Fruit fly (Drosophila melanogaster) whole organism, embryonic: ENCODE data around the gene Pif1A.

Source experiments
- BEAF-32 ChIP-seq: fragments of 200-800 bp; sonication (Bioruptor generic); optimal IDR thresholded peaks from 3 replicates; lab custom pipeline; 2017; ENCODE audit warnings: missing biosample characterization, missing genetic modification characterization, mild to moderate bottlenecking, moderate library complexity, missing genetic modification reagents
- CG10267 ChIP-seq: fragments of 200-800 bp; sonication (Bioruptor generic); optimal IDR thresholded peaks from 2 replicates; lab custom pipeline; 2018; ENCODE audit warnings: missing biosample characterization, mild to moderate bottlenecking, missing genetic modification characterization, moderate library complexity
- CG10431 ChIP-seq: fragments of 200-800 bp; sonication (Bioruptor generic); optimal IDR thresholded peaks from 3 replicates; lab custom pipeline; 2018; ENCODE audit warnings: missing biosample characterization, mild to moderate bottlenecking, missing genetic modification characterization
- CG10543 ChIP-seq: fragments of 200-800 bp; sonication (Bioruptor generic); optimal IDR thresholded peaks from 3 replicates; lab custom pipeline; 2017; ENCODE audit warnings: missing biosample characterization, mild to moderate bottlenecking, missing genetic modification characterization, moderate library complexity
- CG11504 ChIP-seq: fragments of 200-800 bp; sonication (Bioruptor generic); optimal IDR thresholded peaks from 3 replicates; lab custom pipeline; 2019; ENCODE audit warnings: missing biosample characterization, mild to moderate bottlenecking, missing genetic modification characterization, moderate library complexity
- CG12391 ChIP-seq: fragments of 200-800 bp; sonication (Bioruptor generic); optimal IDR thresholded peaks from 3 replicates; lab custom pipeline; 2018; ENCODE audit warnings: missing biosample characterization, mild to moderate bottlenecking, missing genetic modification characterization, moderate library complexity
- CG12769 ChIP-seq: fragments of 200-800 bp; sonication (Bioruptor generic); optimal IDR thresholded peaks from 2 replicates; lab custom pipeline; 2019; ENCODE audit warnings: missing biosample characterization, mild to moderate bottlenecking, missing genetic modification characterization, moderate library complexity
- CG12942 ChIP-seq: fragments of 200-800 bp; sonication (Bioruptor generic); optimal IDR thresholded peaks from 3 replicates; lab custom pipeline; 2016; ENCODE audit warnings: missing biosample characterization, missing genetic modification characterization
- CG13296 ChIP-seq: fragments of 200-800 bp; sonication (Bioruptor generic); optimal IDR thresholded peaks from 3 replicates; lab custom pipeline; 2018; ENCODE audit warnings: missing biosample characterization, mild to moderate bottlenecking, missing genetic modification characterization
- CG13894 ChIP-seq: fragments of 200-800 bp; sonication (Bioruptor generic); optimal IDR thresholded peaks from 3 replicates; lab custom pipeline; 2018; ENCODE audit warnings: missing biosample characterization, mild to moderate bottlenecking, missing genetic modification characterization, moderate library complexity
- CG14710 ChIP-seq: fragments of 200-800 bp; sonication (Bioruptor generic); optimal IDR thresholded peaks from 3 replicates; lab custom pipeline; 2019; ENCODE audit warnings: missing biosample characterization, mild to moderate bottlenecking, missing genetic modification characterization, moderate library complexity
- CG1602 ChIP-seq: fragments of 200-800 bp; sonication (Bioruptor generic); optimal IDR thresholded peaks from 3 replicates; lab custom pipeline; 2016; ENCODE audit warnings: missing biosample characterization, missing genetic modification characterization
- CG17328 ChIP-seq: fragments of 200-800 bp; sonication (Bioruptor generic); IDR thresholded peaks from 2 replicates; pipeline ENCODE4 v1.3.6; 2022; ENCODE audit warnings: missing biosample characterization, missing genetic modification characterization
- CG17385 ChIP-seq: fragments of 200-800 bp; sonication (Bioruptor generic); optimal IDR thresholded peaks from 3 replicates; lab custom pipeline; 2018; ENCODE audit warnings: missing biosample characterization, mild to moderate bottlenecking, missing genetic modification characterization
- CG17802 ChIP-seq: fragments of 200-800 bp; sonication (Bioruptor generic); optimal IDR thresholded peaks from 2 replicates; lab custom pipeline; 2018; ENCODE audit warnings: missing biosample characterization, mild to moderate bottlenecking, missing genetic modification characterization, moderate library complexity
- CG18764 ChIP-seq: fragments of 200-800 bp; sonication (Bioruptor generic); optimal IDR thresholded peaks from 3 replicates; lab custom pipeline; 2016; ENCODE audit warnings: missing biosample characterization, missing genetic modification characterization
- CG34376 ChIP-seq: fragments of 200-800 bp; sonication (Bioruptor generic); optimal IDR thresholded peaks from 2 replicates; lab custom pipeline; 2018; ENCODE audit warnings: missing biosample characterization, mild to moderate bottlenecking, missing genetic modification characterization
- CG42726 ChIP-seq: fragments of 200-800 bp; sonication (Bioruptor generic); IDR thresholded peaks from 2 replicates; pipeline ENCODE4 v1.3.6; 2022; ENCODE audit warnings: missing biosample characterization, missing genetic modification characterization; ENCODE audit not compliant: partially characterized antibody
- CG4282 ChIP-seq: fragments of 200-800 bp; sonication (Bioruptor generic); optimal IDR thresholded peaks from 2 replicates; lab custom pipeline; 2016; ENCODE audit warnings: missing biosample characterization, missing genetic modification characterization
- CG7928 ChIP-seq: fragments of 200-800 bp; sonication (Bioruptor generic); optimal IDR thresholded peaks from 2 replicates; lab custom pipeline; 2017; ENCODE audit warnings: missing biosample characterization, mild to moderate bottlenecking, missing genetic modification characterization
- CG8089 ChIP-seq: fragments of 200-800 bp; sonication (Bioruptor generic); optimal IDR thresholded peaks from 3 replicates; lab custom pipeline; 2016; ENCODE audit warnings: missing biosample characterization, missing genetic modification characterization
- CkIIα-i1 ChIP-seq: fragments of 200-800 bp; sonication (Bioruptor generic); IDR thresholded peaks from 2 replicates; pipeline ENCODE4 v1.3.6; 2022; ENCODE audit warnings: missing biosample characterization, missing genetic modification characterization
- Deaf1 ChIP-seq: fragments of 200-800 bp; optimal IDR thresholded peaks from 3 replicates; lab custom pipeline; 2019; ENCODE audit warnings: missing biosample characterization, mild to moderate bottlenecking, missing genetic modification characterization, moderate library complexity
- ERR ChIP-seq: fragments of 200-800 bp; sonication (Bioruptor generic); optimal IDR thresholded peaks from 2 replicates; lab custom pipeline; 2016; ENCODE audit warnings: missing biosample characterization, missing genetic modification characterization
- HHEX ChIP-seq: fragments of 200-800 bp; sonication (Bioruptor generic); optimal IDR thresholded peaks from 3 replicates; lab custom pipeline; 2017; ENCODE audit warnings: missing biosample characterization, mild to moderate bottlenecking, missing genetic modification characterization, missing genetic modification reagents
- Hr51 ChIP-seq, 2 experiments: fragments of 200-800 bp; sonication (Bioruptor generic); optimal IDR thresholded peaks; 2 replicates in 1 of 2; 3 replicates in 1 of 2; lab custom pipeline; 2016 to 2018; ENCODE audit warnings: missing biosample characterization in 2 of 2, missing genetic modification characterization in 2 of 2, mild to moderate bottlenecking in 1 of 2, moderate library complexity in 1 of 2
- Meics ChIP-seq: fragments of 200-800 bp; sonication (Bioruptor generic); optimal IDR thresholded peaks from 2 replicates; lab custom pipeline; 2017; ENCODE audit warnings: missing biosample characterization, mild to moderate bottlenecking, missing genetic modification characterization
- NC2β ChIP-seq: fragments of 200-800 bp; sonication (Bioruptor generic); optimal IDR thresholded peaks from 2 replicates; lab custom pipeline; 2016; ENCODE audit warnings: missing biosample characterization, missing genetic modification characterization
- Sox100B ChIP-seq: fragments of 200-800 bp; sonication (Bioruptor generic); optimal IDR thresholded peaks from 3 replicates; lab custom pipeline; 2018; ENCODE audit warnings: missing biosample characterization, mild to moderate bottlenecking, missing genetic modification characterization
- Trl ChIP-seq, 3 experiments: fragments of >200 bp in 2 of 3; fragments of 200-800 bp in 1 of 3; sonication (Bioruptor generic) in 1 of 3; optimal IDR thresholded peaks; 2 replicates in 1 of 3; 3 replicates in 2 of 3; lab custom pipeline; 2016 to 2017; ENCODE audit warnings: missing biosample characterization in 1 of 3, missing genetic modification characterization in 1 of 3
- Xrp1 ChIP-seq: fragments of 200-800 bp; sonication (Bioruptor generic); IDR thresholded peaks from 2 replicates; pipeline ENCODE4 v1.3.6; 2022; ENCODE audit warnings: missing biosample characterization, missing genetic modification characterization
- abd-A ChIP-seq: fragments of 200-800 bp; sonication (Bioruptor generic); optimal IDR thresholded peaks from 3 replicates; lab custom pipeline; 2019; ENCODE audit warnings: missing biosample characterization, mild to moderate bottlenecking, missing genetic modification characterization, moderate library complexity
- bigmax ChIP-seq: fragments of 200-800 bp; sonication (Bioruptor generic); optimal IDR thresholded peaks from 2 replicates; lab custom pipeline; 2018; ENCODE audit warnings: missing biosample characterization, mild to moderate bottlenecking, missing genetic modification characterization
- chinmo ChIP-seq: fragments of 200-800 bp; sonication (Bioruptor generic); IDR thresholded peaks from 4 replicates; pipeline ENCODE4 v1.3.6; 2022; ENCODE audit warnings: missing biosample characterization, missing genetic modification characterization; ENCODE audit not compliant: partially characterized antibody
- chn ChIP-seq: fragments of 200-800 bp; sonication (Bioruptor generic); optimal IDR thresholded peaks from 2 replicates; lab custom pipeline; 2016; ENCODE audit warnings: missing biosample characterization, missing genetic modification characterization
- exex ChIP-seq: fragments of 200-800 bp; sonication (Bioruptor generic); optimal IDR thresholded peaks from 4 replicates; lab custom pipeline; 2018; ENCODE audit warnings: missing biosample characterization, mild to moderate bottlenecking, missing genetic modification characterization, moderate library complexity
- hkb ChIP-seq, 2 experiments: fragments of 200-800 bp in 1 of 2; fragments of >200 bp in 1 of 2; sonication (Bioruptor generic) in 1 of 2; IDR thresholded peaks in 1 of 2; optimal IDR thresholded peaks in 1 of 2; 2 replicates each; pipeline versions ENCODE4 v1.3.6 to Lab custom; 2017 to 2022; ENCODE audit warnings: missing biosample characterization in 1 of 2, missing genetic modification characterization in 1 of 2
- insv ChIP-seq, 2 experiments: fragments of 200-800 bp; sonication (Bioruptor generic); optimal IDR thresholded peaks; 3 replicates each; lab custom pipeline; 2016 to 2018; ENCODE audit warnings: missing biosample characterization in 2 of 2, missing genetic modification characterization in 2 of 2
- kah ChIP-seq: fragments of 200-800 bp; sonication (Bioruptor generic); optimal IDR thresholded peaks from 2 replicates; lab custom pipeline; 2018; ENCODE audit warnings: missing biosample characterization, mild to moderate bottlenecking, missing genetic modification characterization
- luna ChIP-seq: fragments of 200-800 bp; sonication (Bioruptor generic); optimal IDR thresholded peaks from 2 replicates; lab custom pipeline; 2016; ENCODE audit warnings: missing biosample characterization, missing genetic modification characterization
- mirr ChIP-seq: fragments of 200-800 bp; sonication (Bioruptor generic); optimal IDR thresholded peaks from 3 replicates; lab custom pipeline; 2018; ENCODE audit warnings: missing biosample characterization, mild to moderate bottlenecking, missing genetic modification characterization
- onecut ChIP-seq: fragments of 200-800 bp; sonication (Bioruptor generic); IDR thresholded peaks from 2 replicates; pipeline ENCODE4 v1.3.6; 2022; ENCODE audit warnings: missing biosample characterization, missing genetic modification characterization
- sd ChIP-seq: fragments of 200-800 bp; sonication (Bioruptor generic); optimal IDR thresholded peaks from 3 replicates; lab custom pipeline; 2018; ENCODE audit warnings: missing biosample characterization, mild to moderate bottlenecking, missing genetic modification characterization, moderate library complexity
- sens ChIP-seq: fragments of 200-800 bp; sonication (Bioruptor generic); peaks from one replicate; lab custom pipeline; 2016; ENCODE audit warnings: missing biosample characterization, missing genetic modification characterization
- sens-2 ChIP-seq: fragments of 200-800 bp; sonication (Bioruptor generic); IDR thresholded peaks from 2 replicates; pipeline ENCODE4 v1.3.6; 2022; ENCODE audit warnings: missing biosample characterization, missing genetic modification characterization
- seq ChIP-seq: fragments of 200-800 bp; sonication (Bioruptor generic); IDR thresholded peaks from 2 replicates; pipeline ENCODE4 v1.3.6; 2022; ENCODE audit warnings: missing biosample characterization, missing genetic modification characterization
- sim ChIP-seq: fragments of 200-800 bp; sonication (Bioruptor generic); IDR thresholded peaks from 2 replicates; pipeline ENCODE4 v1.3.6; 2022; ENCODE audit warnings: missing biosample characterization, missing genetic modification characterization
- sna ChIP-seq: fragments of 200-800 bp; sonication (Bioruptor generic); IDR thresholded peaks from 2 replicates; pipeline ENCODE4 v1.3.6; 2022; ENCODE audit warnings: missing biosample characterization, missing genetic modification characterization; ENCODE audit not compliant: partially characterized antibody
- tin ChIP-seq: fragments of 200-800 bp; sonication (Bioruptor generic); optimal IDR thresholded peaks from 3 replicates; lab custom pipeline; 2016; ENCODE audit warnings: missing biosample characterization, missing genetic modification characterization
- twi ChIP-seq: fragments of 200-800 bp; optimal IDR thresholded peaks from 2 replicates; lab custom pipeline; 2019; ENCODE audit warnings: missing biosample characterization, mild to moderate bottlenecking, missing genetic modification characterization, moderate library complexity

Gene Pif1A

dm6 chr3R:8798332-8798731 is 2.6 kb downstream of the Pif1A start:
- TF ChIP-seq CG10267 (no peak), Deaf1 (tag; lab: Kevin White, UChicago) (peak; percentile 13), sna (GFP tag; lab: Robert Waterston, UW) (no peak), Xrp1 (GFP tag; lab: Robert Waterston, UW) (no peak), CG17328 (GFP tag; lab: Robert Waterston, UW) (no peak), bigmax (GFP tag; lab: Kevin White, UChicago) (no peak), BEAF-32 (GFP tag; lab: Kevin White, UChicago) (no peak), CG13296 (GFP tag; lab: Kevin White, UChicago) (no peak), CG17802 (tag; lab: Kevin White, UChicago) (no peak), onecut (peak; percentile 37; the same call in 1 of the 2 replicates), CG11504 (no peak), CG1602 (no peak), chinmo (GFP tag; lab: Robert Waterston, UW) (0 out of 4 replicates have a peak, but pooled peaks have one; percentile 11), CG12769 (tag; lab: Kevin White, UChicago) (peak; percentile 28), sens (GFP tag; lab: Kevin White, UChicago) (peak; percentile 44), CG17385 (GFP tag; lab: Kevin White, UChicago) (no peak), CG7928 (no peak), CG10431 (GFP tag; lab: Kevin White, UChicago) (no peak), chn (GFP tag; lab: Kevin White, UChicago) (no peak), mirr (GFP tag; lab: Kevin White, UChicago) (peak; percentile 60), CG10543 (GFP tag; lab: Kevin White, UChicago) (peak; percentile 56), Trl (optimal IDR thresholded peaks at IDR 0.05; lab: Kevin White, UChicago) (no peak), Trl (GFP tag; optimal IDR thresholded peaks at IDR 0.05; lab: Kevin White, UChicago) (no peak), insv (GFP tag; optimal IDR thresholded peaks at IDR 0.05; lab: Kevin White, UChicago) (no peak), HHEX (no peak), seq (GFP tag; lab: Robert Waterston, UW) (no peak), abd-A (tag; lab: Kevin White, UChicago) (peak; percentile 71), CG34376 (GFP tag; lab: Kevin White, UChicago) (no peak), CG13894 (tag; lab: Kevin White, UChicago) (peak; percentile 60), sim (GFP tag; lab: Robert Waterston, UW) (no peak), sens-2 (GFP tag; lab: Robert Waterston, UW) (no peak), Hr51 (GFP tag; optimal IDR thresholded peaks at IDR 0.05; lab: Kevin White, UChicago) (no peak), CkIIα-i1 (GFP tag; lab: Robert Waterston, UW) (no peak), twi (tag; lab: Kevin White, UChicago) (peak; percentile 36), exex (tag; lab: Kevin White, UChicago) (no peak), hkb (optimal IDR thresholded peaks at IDR 0.05; lab: Kevin White, UChicago) (no peak), hkb (GFP tag; IDR thresholded peaks at IDR 0.05; lab: Robert Waterston, UW) (no peak), Meics (GFP tag; lab: Kevin White, UChicago) (no peak), ERR (no peak), kah (GFP tag; lab: Kevin White, UChicago) (no peak), sd (tag; lab: Kevin White, UChicago) (peak; percentile 68), CG12942 (GFP tag; lab: Kevin White, UChicago) (no peak), NC2β (no peak), CG12391 (no peak), CG8089 (GFP tag; lab: Kevin White, UChicago) (no peak), tin (GFP tag; lab: Kevin White, UChicago) (no peak), Sox100B (GFP tag; lab: Kevin White, UChicago) (no peak), CG42726 (GFP tag; lab: Robert Waterston, UW) (no peak), luna (GFP tag; lab: Kevin White, UChicago) (no peak), CG14710 (tag; lab: Kevin White, UChicago) (no peak), CG4282 (GFP tag; lab: Kevin White, UChicago) (no peak), CG18764 (no peak)
